Worm (Caenorhabditis elegans): ENCODE data around the gene fbxa-13.
A peak's percentile ranks its signal among the peaks of the same experiment; 100 is the strongest.

fbxa-13 gene

DNA sequence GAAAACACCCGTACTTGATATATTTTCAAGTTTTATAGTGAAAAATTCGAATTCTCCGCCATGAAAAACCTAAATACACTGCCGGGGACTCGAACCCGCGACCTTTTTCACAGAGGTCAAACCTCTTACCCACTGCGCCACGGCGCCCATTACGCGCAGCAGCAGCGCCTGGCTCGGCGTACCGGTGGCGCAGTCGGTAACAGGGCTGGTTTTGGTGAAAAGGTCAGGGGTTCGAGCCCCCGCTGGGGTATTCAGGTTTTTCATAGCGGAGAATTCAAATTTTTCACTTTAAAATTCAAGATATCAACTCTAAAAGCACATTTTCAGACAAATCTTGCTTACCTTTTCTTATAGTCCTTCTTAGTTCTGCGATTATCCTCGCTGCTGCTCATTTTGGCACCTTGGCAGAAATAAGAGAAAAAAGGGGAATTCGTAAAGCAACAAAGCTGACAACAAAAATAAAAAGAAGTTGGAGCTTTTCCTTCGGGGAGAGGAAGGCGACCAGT, 40.9 kb downstream of the fbxa-13 start, which contains the start of gene Y22D7AL.16 (continued):
- TF ChIP-seq nhr-76 (tag; optimal IDR thresholded peaks at IDR 0.05) = no peak

DNA sequence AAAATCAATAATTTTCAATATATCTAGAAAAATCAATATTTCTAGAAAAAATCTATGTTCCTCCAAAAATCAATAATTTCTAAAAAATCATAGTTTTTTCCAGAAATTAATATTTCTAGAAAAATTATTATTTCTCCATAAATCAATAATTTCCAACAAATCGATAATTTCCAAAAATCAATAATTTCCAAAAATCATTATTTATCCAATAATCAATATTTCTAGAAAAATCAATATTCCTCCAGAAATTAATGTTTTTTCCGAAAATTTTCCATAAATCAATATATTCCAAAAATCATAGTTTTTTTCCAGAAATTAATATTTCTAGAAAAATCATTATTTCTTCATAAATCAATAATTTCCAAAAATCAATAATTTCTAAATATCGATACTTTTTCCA, 42.6 kb downstream of the fbxa-13 start:
- TF ChIP-seq ZK546.5 (tag; optimal IDR thresholded peaks at IDR 0.05) = no peak
- TF ChIP-seq snpc-4 (tag; optimal IDR thresholded peaks at IDR 0.05) = no peak
- no peak for TF ChIP-seq unc-62 (GFP tag; optimal IDR thresholded peaks at IDR 0.05 in 1 of 2)
- no peak for TF ChIP-seq unc-62 (tag; optimal IDR thresholded peaks at IDR 0.05)
- no peak for TF ChIP-seq lin-29 (GFP tag; IDR thresholded peaks at IDR 0.05)
- TF ChIP-seq ceh-28 (tag; optimal IDR thresholded peaks at IDR 0.05) = peak; percentile 94
- no peak for TF ChIP-seq ceh-62 (tag; optimal IDR thresholded peaks at IDR 0.05)
- TF ChIP-seq ctbp-1 (GFP tag; IDR thresholded peaks at IDR 0.05) = no peak
- no peak for TF ChIP-seq mdt-29 (GFP tag; IDR thresholded peaks at IDR 0.05)

DNA sequence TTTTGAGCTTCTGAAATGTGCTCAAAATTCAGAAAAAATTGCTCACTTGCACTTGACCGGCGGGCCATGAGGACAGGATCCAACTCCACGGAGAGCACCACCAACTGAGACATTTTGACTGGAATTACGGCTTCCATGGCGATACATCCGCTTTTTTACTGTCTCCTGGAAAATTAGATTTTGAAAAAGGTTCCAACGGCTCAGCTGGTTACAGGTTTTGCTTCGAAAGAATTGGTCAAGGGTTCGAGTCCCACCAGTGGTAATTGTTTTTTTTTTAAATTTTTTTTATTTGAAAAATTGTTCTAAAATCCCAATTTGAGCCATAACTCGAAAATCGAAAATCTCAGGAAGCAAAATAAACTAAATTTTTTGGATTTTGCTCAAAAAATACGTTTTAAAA, 43.3 kb downstream of the fbxa-13 start:
- TF ChIP-seq hif-1 (tag; optimal IDR thresholded peaks at IDR 0.05) = no peak
- peak; percentile 1 for TF ChIP-seq aha-1 (tag)

DNA sequence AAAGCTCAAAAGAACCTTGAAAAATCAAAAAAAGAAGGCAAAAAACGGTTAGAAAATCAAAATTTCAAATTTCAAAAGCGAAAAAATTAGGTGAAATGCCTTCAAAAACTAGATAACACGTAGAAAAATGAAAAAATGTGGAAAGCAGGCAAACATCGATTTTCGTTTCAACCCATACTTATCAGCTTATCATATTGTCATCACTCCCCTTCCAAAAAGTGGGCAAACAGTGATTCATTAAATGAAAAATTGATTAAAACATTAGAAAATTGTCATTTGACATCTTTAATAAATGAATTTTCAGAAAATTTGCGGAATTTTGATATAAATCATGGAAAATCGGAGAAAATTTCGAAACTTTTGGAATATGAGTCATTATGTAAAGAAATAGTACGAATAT, 44.7 kb downstream of the fbxa-13 start:
- TF ChIP-seq nhr-28 (tag; optimal IDR thresholded peaks at IDR 0.05) (peak; percentile 53), F49E8.2 (tag; optimal IDR thresholded peaks at IDR 0.05; ENCODE audit: borderline replicate concordance) (no peak), mxl-3 (GFP tag; optimal IDR thresholded peaks at IDR 0.05) (no peak), ceh-20 (GFP tag; IDR thresholded peaks at IDR 0.05) (no peak), lin-1 (GFP tag; IDR thresholded peaks at IDR 0.05) (no peak), pqm-1 (tag; optimal IDR thresholded peaks at IDR 0.05) (peak; percentile 91), spr-1 (tag; optimal IDR thresholded peaks at IDR 0.05) (no peak), duxl-1 (tag; optimal IDR thresholded peaks at IDR 0.05; ENCODE audit: poor library complexity) (no peak), dmd-6 (GFP tag; IDR thresholded peaks at IDR 0.05) (peak; percentile 22; the same call in 1 of the 2 replicates), snpc-4 (tag; optimal IDR thresholded peaks at IDR 0.05) (no peak), lin-15B (tag; optimal IDR thresholded peaks at IDR 0.05) (no peak), mep-1 (tag; optimal IDR thresholded peaks at IDR 0.05) (no peak), daf-16 (GFP tag; optimal IDR thresholded peaks at IDR 0.05) (no peak), daf-16 (tag; optimal IDR thresholded peaks at IDR 0.05) (peak; percentile 38), ztf-11 (tag; optimal IDR thresholded peaks at IDR 0.05) (no peak), dve-1 (tag; optimal IDR thresholded peaks at IDR 0.05; ENCODE audit: insufficient read depth) (peak; percentile 0), ZK546.5 (tag; optimal IDR thresholded peaks at IDR 0.05) (no peak)

DNA sequence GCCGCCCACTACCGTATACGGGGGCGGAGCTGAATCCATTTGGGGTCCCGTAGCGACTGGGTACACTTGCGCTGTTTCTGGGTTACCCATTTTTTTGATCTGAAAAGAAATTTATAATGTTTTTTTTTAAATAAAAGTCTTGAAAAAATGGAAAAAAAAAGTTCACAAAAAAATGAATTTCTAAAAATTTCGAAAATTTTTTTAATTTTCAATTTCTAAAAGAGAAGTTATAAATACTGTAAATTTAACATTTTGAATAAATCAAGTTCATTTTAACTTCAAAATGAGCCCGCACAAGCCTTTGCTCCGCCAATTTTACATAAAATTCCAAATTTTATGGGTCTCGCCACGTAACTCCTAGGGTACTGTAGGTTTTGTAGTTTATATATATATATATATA, 45.9 kb downstream of the fbxa-13 start, which contains the start of gene Y22D7AL.15:
Gene Y22D7AL.15, minus strand, starts transcription at position 101 of the 400 bp plus-strand sequence.
- TF ChIP-seq snpc-4 (tag; optimal IDR thresholded peaks at IDR 0.05) = no peak
- TF ChIP-seq set-16 (GFP tag; IDR thresholded peaks at IDR 0.05) = peak; percentile 17; the same call in 1 of the 2 replicates

DNA sequence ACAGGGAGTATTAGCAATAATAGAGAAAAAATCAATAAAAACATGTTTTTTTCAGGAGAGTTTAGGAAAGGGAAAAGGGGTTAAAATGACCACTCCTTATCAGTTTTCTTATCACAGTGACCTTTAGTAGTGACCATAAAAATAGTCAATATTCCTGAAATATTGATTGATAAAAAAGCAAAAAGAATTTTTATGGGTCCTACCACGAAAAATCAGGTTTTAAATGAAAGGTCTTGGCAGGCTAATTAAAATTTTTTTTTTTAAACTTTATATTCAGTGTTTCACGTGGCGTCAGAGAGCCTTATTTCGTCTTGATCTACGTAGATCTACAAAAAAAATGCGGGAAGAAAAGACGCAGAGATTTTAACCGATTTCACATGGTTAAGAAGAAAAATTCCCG, 48.3 kb downstream of the fbxa-13 start, which contains the start of gene cht-4:
Gene cht-4, minus strand, starts transcription at position 101 of the 400 bp plus-strand sequence.
- TF ChIP-seq madf-5 (GFP tag; IDR thresholded peaks at IDR 0.05) (no peak), daf-16 (GFP tag; optimal IDR thresholded peaks at IDR 0.05) (no peak), daf-16 (tag; optimal IDR thresholded peaks at IDR 0.05) (peak; percentile 46), daf-8 (GFP tag; IDR thresholded peaks at IDR 0.05) (no peak)

DNA sequence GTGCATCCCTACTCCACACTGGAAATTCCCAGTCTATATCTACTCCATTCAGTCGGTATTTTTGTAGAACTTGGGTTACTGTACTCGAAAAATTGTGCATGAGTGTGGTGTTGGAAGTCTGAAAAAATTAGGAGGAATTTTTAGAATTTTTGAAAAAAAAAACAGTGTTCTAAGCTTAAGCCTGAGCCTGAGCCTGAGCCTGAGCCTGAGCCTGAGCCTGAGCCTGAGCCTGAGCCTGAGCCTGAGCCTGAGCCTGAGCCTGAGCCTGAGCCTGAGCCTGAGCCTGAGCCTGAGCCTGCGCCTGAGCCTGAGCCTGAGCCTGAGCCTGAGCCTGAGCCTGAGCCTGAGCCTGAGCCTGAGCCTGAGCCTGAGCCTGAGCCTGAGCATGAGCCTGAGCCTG, 49.4 kb downstream of the fbxa-13 start:
- TF ChIP-seq set-16 (GFP tag; IDR thresholded peaks at IDR 0.05) = peak; percentile 43; the same call in 1 of the 2 replicates

Measured in whole organism, L4 larva.